Worm (Caenorhabditis elegans) whole organism, midembryonic: ENCODE results near the gene C39B10.7.
A peak's percentile ranks its signal among the peaks of the same experiment; 100 is the strongest.

Experiments
- T22C8.4 ChIP-seq: fragments of 200-800 bp; sonication (Bioruptor generic); IDR thresholded peaks from 2 replicates; pipeline ENCODE4 v1.3.6; 2022; ENCODE audit warnings: missing genetic modification characterization, missing compliant biosample characterization
- cog-1 ChIP-seq: sonication (generic microtip); optimal IDR thresholded peaks from 2 replicates; lab custom pipeline; 2016; ENCODE audit warnings: missing genetic modification characterization, missing compliant biosample characterization
- flt-1 ChIP-seq: fragments of 200-800 bp; sonication (Bioruptor generic); IDR thresholded peaks from 2 replicates; pipeline ENCODE4 v1.3.6; 2022; ENCODE audit warnings: missing genetic modification characterization, missing compliant biosample characterization
- klf-2 ChIP-seq: fragments of 200-800 bp; sonication (Bioruptor generic); conservative IDR thresholded peaks from 2 replicates; pipeline ENCODE4 v1.3.6; 2022; ENCODE audit warnings: missing genetic modification reagents, missing genetic modification characterization, missing compliant biosample characterization
- med-1 ChIP-seq: sonication (generic microtip); optimal IDR thresholded peaks from 2 replicates; lab custom pipeline; 2017; ENCODE audit warnings: missing genetic modification characterization, mild to moderate bottlenecking, missing compliant biosample characterization, antibody characterized with exemption, missing genetic modification reagents; ENCODE audit not compliant: insufficient read depth
- ref-1 ChIP-seq: fragments of 200-800 bp; sonication (Bioruptor generic); conservative IDR thresholded peaks from 2 replicates; pipeline ENCODE4 v1.3.6; 2022; ENCODE audit warnings: missing genetic modification reagents, missing genetic modification characterization, missing compliant biosample characterization
- tab-1 ChIP-seq: fragments of 200-800 bp; sonication (Bioruptor generic); IDR thresholded peaks from 2 replicates; pipeline ENCODE4 v1.3.6; 2022; ENCODE audit warnings: missing genetic modification characterization, missing compliant biosample characterization
- ztf-23 ChIP-seq: fragments of 200-800 bp; sonication (Bioruptor generic); IDR thresholded peaks from 2 replicates; pipeline ENCODE4 v1.3.6; 2022; ENCODE audit warnings: missing genetic modification reagents, missing genetic modification characterization, missing compliant biosample characterization
- ztf-29 ChIP-seq: fragments of 200-800 bp; sonication (Bioruptor generic); IDR thresholded peaks from 2 replicates; pipeline ENCODE4 v1.3.6; 2022; ENCODE audit warnings: missing genetic modification reagents, missing genetic modification characterization, missing compliant biosample characterization

Gene C39B10.7

DNA sequence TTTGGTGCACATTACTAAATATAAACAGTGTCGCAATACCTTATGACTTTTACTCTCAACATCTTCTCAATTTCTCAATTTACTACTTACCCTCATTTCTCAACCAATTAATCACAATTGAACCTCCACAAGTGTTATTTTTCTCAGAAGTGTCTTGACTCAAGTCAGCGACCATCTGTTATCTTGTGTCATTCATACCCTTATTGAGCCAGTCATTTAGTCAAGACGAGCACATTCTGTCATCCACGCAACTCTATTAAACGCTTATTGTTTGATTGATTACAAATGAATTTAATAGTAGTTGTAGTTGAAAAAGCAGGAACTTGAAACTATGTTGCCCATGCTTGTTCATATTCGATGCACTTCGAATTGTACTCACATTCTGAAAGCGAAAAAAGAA lies 26.7 kb downstream of the C39B10.7 start:
- no peak for TF ChIP-seq cog-1 (tag; lab: Kevin White, UChicago)
- no peak for TF ChIP-seq ztf-29
- TF ChIP-seq flt-1 (GFP tag; lab: Robert Waterston, UW): no peak
- no peak for TF ChIP-seq ref-1
- TF ChIP-seq med-1: no peak
- TF ChIP-seq T22C8.4 (GFP tag; lab: Robert Waterston, UW): no peak
- TF ChIP-seq ztf-23: no peak
- TF ChIP-seq klf-2 (GFP tag; lab: Robert Waterston, UW): no peak
- TF ChIP-seq tab-1 (GFP tag; lab: Robert Waterston, UW): no peak

- TF ChIP-seq ztf-29 (no peak), flt-1 (GFP tag; lab: Robert Waterston, UW) (no peak), ref-1 (no peak), ztf-23 (no peak), med-1 (no peak), cog-1 (tag; lab: Kevin White, UChicago) (no peak), T22C8.4 (GFP tag; lab: Robert Waterston, UW) (no peak), tab-1 (GFP tag; lab: Robert Waterston, UW) (no peak), klf-2 (GFP tag; lab: Robert Waterston, UW) (no peak)
Measured at ce11 chrX:10505193-10505592, 28.5 kb downstream of the C39B10.7 start.

- no peak for TF ChIP-seq ztf-29
- no peak for TF ChIP-seq ztf-23
- TF ChIP-seq cog-1 (tag; lab: Kevin White, UChicago): no peak
- no peak for TF ChIP-seq med-1
- TF ChIP-seq flt-1 (GFP tag; lab: Robert Waterston, UW): no peak
- no peak for TF ChIP-seq ref-1
- no peak for TF ChIP-seq tab-1 (GFP tag; lab: Robert Waterston, UW)
- no peak for TF ChIP-seq klf-2 (GFP tag; lab: Robert Waterston, UW)
- no peak for TF ChIP-seq T22C8.4 (GFP tag; lab: Robert Waterston, UW)
Measured at ce11 chrX:10507971-10508370, 31.3 kb downstream of the C39B10.7 start.

- TF ChIP-seq ztf-29: no peak
- TF ChIP-seq T22C8.4 (GFP tag; lab: Robert Waterston, UW): no peak
- TF ChIP-seq med-1: no peak
- no peak for TF ChIP-seq cog-1 (tag; lab: Kevin White, UChicago)
- no peak for TF ChIP-seq ztf-23
- no peak for TF ChIP-seq flt-1 (GFP tag; lab: Robert Waterston, UW)
Measured at ce11 chrX:10514056-10514455, 37.4 kb downstream of the C39B10.7 start.

DNA sequence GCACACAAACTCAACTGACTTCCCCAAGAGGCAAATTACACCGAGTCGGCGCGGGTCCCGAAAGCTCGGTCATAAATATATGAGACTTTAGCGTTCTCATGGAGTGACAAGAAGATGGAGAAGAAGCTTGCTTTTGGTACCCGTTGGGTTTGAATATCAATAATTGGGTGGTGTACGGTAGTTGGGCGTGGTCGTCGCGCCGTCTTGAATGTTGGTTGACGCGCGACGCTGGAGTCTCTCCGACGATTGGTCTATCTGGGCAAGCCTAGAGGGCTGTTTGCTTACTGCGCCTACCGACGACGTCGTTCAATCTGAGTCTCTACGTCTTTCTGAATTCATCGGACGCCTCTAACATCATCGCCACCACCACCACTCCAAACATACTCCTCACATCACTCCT lies 38.2 kb downstream of the C39B10.7 start:
- TF ChIP-seq klf-2 (GFP tag; lab: Robert Waterston, UW) (no peak), ztf-29 (no peak), ztf-23 (no peak), T22C8.4 (GFP tag; lab: Robert Waterston, UW) (no peak), flt-1 (GFP tag; lab: Robert Waterston, UW) (no peak), tab-1 (GFP tag; lab: Robert Waterston, UW) (no peak), cog-1 (tag; lab: Kevin White, UChicago) (no peak), ref-1 (no peak), med-1 (no peak)

- TF ChIP-seq med-1 (no peak), flt-1 (GFP tag; lab: Robert Waterston, UW) (no peak), cog-1 (tag; lab: Kevin White, UChicago) (no peak), ref-1 (no peak)
Measured at ce11 chrX:10516549-10516948, 39.9 kb downstream of the C39B10.7 start.

DNA sequence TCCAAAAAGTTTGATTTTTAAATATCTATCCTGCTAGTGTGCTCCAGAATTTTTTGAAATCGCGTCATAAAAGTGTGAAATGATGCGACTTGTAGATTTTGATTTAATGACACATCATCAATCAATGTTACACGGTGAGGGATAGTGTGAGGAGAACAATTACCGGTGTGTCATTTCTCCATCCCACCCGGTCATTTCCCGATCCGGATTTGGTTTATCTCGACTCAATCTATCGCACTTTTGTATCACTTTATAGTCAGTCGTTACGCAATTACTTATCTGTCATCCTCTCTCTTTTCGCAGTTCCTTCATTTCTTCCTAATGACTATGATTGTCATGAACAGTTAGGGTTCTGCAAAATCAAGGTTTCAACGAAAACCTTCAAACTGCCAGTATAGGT lies 43.5 kb downstream of the C39B10.7 start:
- TF ChIP-seq ref-1 (no peak), ztf-23 (no peak), klf-2 (GFP tag; lab: Robert Waterston, UW) (no peak), flt-1 (GFP tag; lab: Robert Waterston, UW) (no peak), ztf-29 (no peak), T22C8.4 (GFP tag; lab: Robert Waterston, UW) (no peak), med-1 (no peak), tab-1 (GFP tag; lab: Robert Waterston, UW) (no peak), cog-1 (tag; lab: Kevin White, UChicago) (no peak)

- TF ChIP-seq T22C8.4 (GFP tag; lab: Robert Waterston, UW) (no peak), flt-1 (GFP tag; lab: Robert Waterston, UW) (no peak)
Measured at ce11 chrX:10521313-10521712, 44.6 kb downstream of the C39B10.7 start, which contains the start of gene F14F3.4. Gene F14F3.4 (minus strand): TSS chrX:10521413.

ce11 chrX:10524483-10524948 lies 47.8 kb downstream of the C39B10.7 start, which contains the start of the genes mboa-7 and git-1:
Gene mboa-7 (minus strand): TSS chrX:10524565.
Gene git-1 (plus strand): TSS chrX:10524898.
- TF ChIP-seq ztf-23 (0 out of 2 replicates have a peak, but pooled peaks have one; percentile 45), med-1 (no peak), flt-1 (GFP tag; lab: Robert Waterston, UW) (0 out of 2 replicates have a peak, but pooled peaks have one; percentile 16), tab-1 (GFP tag; lab: Robert Waterston, UW) (0 out of 2 replicates have a peak, but pooled peaks have one; percentile 71), klf-2 (GFP tag; lab: Robert Waterston, UW) (no peak), ref-1 (no peak), cog-1 (tag; lab: Kevin White, UChicago) (peak; percentile 62), ztf-29 (no peak)

ce11 chrX:10527414-10527813 lies 50.7 kb downstream of the C39B10.7 start:
- TF ChIP-seq ztf-29 (no peak), cog-1 (tag; lab: Kevin White, UChicago) (no peak), ztf-23 (no peak), T22C8.4 (GFP tag; lab: Robert Waterston, UW) (no peak), flt-1 (GFP tag; lab: Robert Waterston, UW) (no peak), klf-2 (GFP tag; lab: Robert Waterston, UW) (no peak), tab-1 (GFP tag; lab: Robert Waterston, UW) (no peak)
